Worm (Caenorhabditis elegans) whole organism, late embryonic: Measurements from ENCODE around the gene F21G4.1.

Experiments
- C08G9.2 ChIP-seq: sonication (generic microtip); optimal IDR thresholded peaks from 2 replicates; lab custom pipeline; 2016; ENCODE audit warnings: mild to moderate bottlenecking, missing genetic modification characterization, moderate library complexity, missing compliant biosample characterization
- C38D4.7 ChIP-seq: fragments of 200-800 bp; sonication (Bioruptor generic); optimal IDR thresholded peaks from 2 replicates; lab custom pipeline; 2018; ENCODE audit warnings: mild to moderate bottlenecking, missing genetic modification characterization, moderate library complexity, missing compliant biosample characterization
- F13H6.1 ChIP-seq: sonication (generic microtip); optimal IDR thresholded peaks from 2 replicates; lab custom pipeline; 2016; ENCODE audit warnings: missing genetic modification characterization, missing compliant biosample characterization
- K02D7.2 ChIP-seq: sonication (generic microtip); optimal IDR thresholded peaks from 2 replicates; lab custom pipeline; 2017; ENCODE audit warnings: mild to moderate bottlenecking, missing genetic modification characterization, missing compliant biosample characterization
- K09A11.1 ChIP-seq: sonication (generic microtip); optimal IDR thresholded peaks from 2 replicates; lab custom pipeline; 2017; ENCODE audit warnings: antibody characterized with exemption, mild to moderate bottlenecking, missing genetic modification characterization, missing compliant biosample characterization; ENCODE audit not compliant: insufficient read depth
- T23F11.4 ChIP-seq: fragments of 200-800 bp; sonication (Bioruptor generic); optimal IDR thresholded peaks from 2 replicates; lab custom pipeline; 2018; ENCODE audit warnings: mild to moderate bottlenecking, missing genetic modification characterization, missing compliant biosample characterization
- Y22D7AL.16 ChIP-seq: sonication (generic microtip); optimal IDR thresholded peaks from 2 replicates; lab custom pipeline; 2016; ENCODE audit warnings: missing genetic modification characterization, missing compliant biosample characterization
- ahr-1 ChIP-seq: sonication (generic microtip); optimal IDR thresholded peaks from 2 replicates; lab custom pipeline; 2016; ENCODE audit warnings: missing genetic modification characterization, missing compliant biosample characterization
- ceh-14 ChIP-seq: sonication (generic microtip); optimal IDR thresholded peaks from 2 replicates; lab custom pipeline; 2016; ENCODE audit warnings: missing genotype, missing genetic modification characterization, missing compliant biosample characterization
- ceh-18 ChIP-seq: sonication (generic microtip); optimal IDR thresholded peaks from 2 replicates; lab custom pipeline; 2016; ENCODE audit warnings: missing genetic modification characterization, missing compliant biosample characterization
- ceh-19 ChIP-seq: fragments of 200-800 bp; sonication (Bioruptor generic); optimal IDR thresholded peaks from 2 replicates; lab custom pipeline; 2018; ENCODE audit warnings: mild to moderate bottlenecking, missing genetic modification characterization, missing compliant biosample characterization
- ceh-2 ChIP-seq: sonication (generic microtip); optimal IDR thresholded peaks from 2 replicates; lab custom pipeline; 2016; ENCODE audit warnings: missing genotype, missing genetic modification characterization, missing compliant biosample characterization
- ceh-22 ChIP-seq: sonication (generic microtip); optimal IDR thresholded peaks from 2 replicates; lab custom pipeline; 2017; ENCODE audit warnings: missing biosample characterization, missing genetic modification characterization
- ceh-24 ChIP-seq: sonication (generic microtip); optimal IDR thresholded peaks from 2 replicates; lab custom pipeline; 2016; ENCODE audit warnings: mild to moderate bottlenecking, missing genetic modification characterization, missing compliant biosample characterization
- ceh-34 ChIP-seq: sonication (generic microtip); optimal IDR thresholded peaks from 2 replicates; lab custom pipeline; 2016; ENCODE audit warnings: mild to moderate bottlenecking, missing genetic modification characterization, missing compliant biosample characterization
- ceh-45 ChIP-seq: fragments of 200-800 bp; sonication (Bioruptor generic); IDR thresholded peaks from 2 replicates; pipeline ENCODE4 v1.3.6; 2022; ENCODE audit warnings: missing genetic modification reagents, missing genetic modification characterization, missing compliant biosample characterization
- ceh-48 ChIP-seq: sonication (generic microtip); optimal IDR thresholded peaks from 2 replicates; lab custom pipeline; 2016; ENCODE audit warnings: missing genetic modification characterization, inconsistent platforms, missing compliant biosample characterization
- ceh-9 ChIP-seq: sonication (generic microtip); optimal IDR thresholded peaks from 2 replicates; lab custom pipeline; 2016; ENCODE audit warnings: mild to moderate bottlenecking, missing genetic modification characterization, inconsistent platforms, missing compliant biosample characterization
- che-1 ChIP-seq: sonication (generic microtip); optimal IDR thresholded peaks from 2 replicates; lab custom pipeline; 2016; ENCODE audit warnings: mild to moderate bottlenecking, missing genetic modification characterization, missing compliant biosample characterization
- dve-1 ChIP-seq: sonication (generic microtip); optimal IDR thresholded peaks from 2 replicates; lab custom pipeline; 2017; ENCODE audit warnings: antibody characterized with exemption, mild to moderate bottlenecking, missing genetic modification characterization, missing compliant biosample characterization
- elt-2 ChIP-seq: sonication (generic microtip); optimal IDR thresholded peaks from 2 replicates; lab custom pipeline; 2016; ENCODE audit warnings: missing genetic modification reagents, missing genetic modification characterization, missing compliant biosample characterization
- ets-4 ChIP-seq: sonication (generic microtip); optimal IDR thresholded peaks from 2 replicates; lab custom pipeline; 2016; ENCODE audit warnings: missing genetic modification characterization, missing compliant biosample characterization
- eyg-1 ChIP-seq: sonication (generic microtip); optimal IDR thresholded peaks from 2 replicates; lab custom pipeline; 2016; ENCODE audit warnings: missing genotype, missing genetic modification characterization, missing compliant biosample characterization
- fax-1 ChIP-seq: sonication (generic microtip); optimal IDR thresholded peaks from 2 replicates; lab custom pipeline; 2016; ENCODE audit warnings: missing genotype, missing genetic modification characterization, missing compliant biosample characterization
- fkh-6 ChIP-seq: sonication (generic microtip); optimal IDR thresholded peaks from 2 replicates; lab custom pipeline; 2016; ENCODE audit warnings: missing genetic modification characterization, missing compliant biosample characterization
- gmeb-2 ChIP-seq: sonication (generic microtip); optimal IDR thresholded peaks from 2 replicates; lab custom pipeline; 2016; ENCODE audit warnings: missing genetic modification characterization, inconsistent platforms, missing compliant biosample characterization
- hlh-13 ChIP-seq: fragments of 200-800 bp; sonication (Bioruptor generic); optimal IDR thresholded peaks from 2 replicates; lab custom pipeline; 2018; ENCODE audit warnings: mild to moderate bottlenecking, missing genetic modification characterization, missing compliant biosample characterization
- hlh-15 ChIP-seq: sonication (generic microtip); optimal IDR thresholded peaks from 2 replicates; lab custom pipeline; 2016; ENCODE audit warnings: missing genetic modification characterization, missing compliant biosample characterization
- hlh-30 ChIP-seq: sonication (generic microtip); optimal IDR thresholded peaks from 2 replicates; lab custom pipeline; 2017; ENCODE audit warnings: antibody characterized with exemption, missing genetic modification characterization, missing compliant biosample characterization; ENCODE audit not compliant: insufficient read depth
- madf-2 ChIP-seq: sonication (generic microtip); optimal IDR thresholded peaks from 2 replicates; lab custom pipeline; 2017; ENCODE audit warnings: missing genetic modification characterization, missing compliant biosample characterization
- mec-3 ChIP-seq: sonication (generic microtip); optimal IDR thresholded peaks from 2 replicates; lab custom pipeline; 2016; ENCODE audit warnings: borderline replicate concordance, missing genetic modification characterization, missing compliant biosample characterization
- nhr-232 ChIP-seq: sonication (generic microtip); optimal IDR thresholded peaks from 2 replicates; lab custom pipeline; 2016; ENCODE audit warnings: missing genetic modification characterization, missing compliant biosample characterization
- npax-4 ChIP-seq: sonication (generic microtip); optimal IDR thresholded peaks from 2 replicates; lab custom pipeline; 2016; ENCODE audit warnings: missing genetic modification characterization, missing compliant biosample characterization
- odd-2 ChIP-seq: sonication (generic microtip); optimal IDR thresholded peaks from 2 replicates; lab custom pipeline; 2017; ENCODE audit warnings: antibody characterized with exemption, mild to moderate bottlenecking, missing genetic modification characterization, missing compliant biosample characterization
- pat-9 ChIP-seq: fragments of 200-800 bp; sonication (Bioruptor generic); optimal IDR thresholded peaks from 2 replicates; lab custom pipeline; 2018; ENCODE audit warnings: mild to moderate bottlenecking, missing genetic modification characterization, moderate library complexity, missing compliant biosample characterization
- pha-4 ChIP-seq: fragments of 150-350 bp; optimal IDR thresholded peaks from 2 replicates; lab custom pipeline; 2018; ENCODE audit warnings: missing biosample characterization, missing genetic modification reagents, missing genetic modification characterization
- pqm-1 ChIP-seq: sonication (generic microtip); optimal IDR thresholded peaks from 2 replicates; lab custom pipeline; 2016; ENCODE audit warnings: missing genetic modification characterization, missing compliant biosample characterization
- pros-1 ChIP-seq: fragments of 150-350 bp; optimal IDR thresholded peaks from 2 replicates; lab custom pipeline; 2014; ENCODE audit warnings: missing biosample characterization, missing genetic modification reagents, missing genetic modification characterization
- ref-2 ChIP-seq: sonication (generic microtip); optimal IDR thresholded peaks from 2 replicates; lab custom pipeline; 2016; ENCODE audit warnings: missing genetic modification characterization, missing compliant biosample characterization
- sdc-2 ChIP-seq: sonication (generic microtip); optimal IDR thresholded peaks from 2 replicates; lab custom pipeline; 2016; ENCODE audit warnings: missing genotype, missing genetic modification characterization, missing compliant biosample characterization
- sox-4 ChIP-seq: sonication (generic microtip); optimal IDR thresholded peaks from 2 replicates; lab custom pipeline; 2017; ENCODE audit warnings: mild to moderate bottlenecking, missing genetic modification characterization, inconsistent platforms, missing compliant biosample characterization
- syd-9 ChIP-seq: sonication (generic microtip); optimal IDR thresholded peaks from 2 replicates; lab custom pipeline; 2016; ENCODE audit warnings: mild to moderate bottlenecking, missing genetic modification characterization, moderate library complexity, missing compliant biosample characterization
- tbx-7 ChIP-seq: sonication (generic microtip); optimal IDR thresholded peaks from 2 replicates; lab custom pipeline; 2016; ENCODE audit warnings: missing genotype, missing genetic modification characterization, missing compliant biosample characterization
- ttx-3 ChIP-seq: sonication (generic microtip); optimal IDR thresholded peaks from 2 replicates; lab custom pipeline; 2016; ENCODE audit warnings: missing genetic modification reagents, missing genetic modification characterization, missing compliant biosample characterization
- unc-3 ChIP-seq, 2 experiments: fragments of 200-800 bp in 1 of 2; sonication (Bioruptor generic) in 1 of 2; sonication (generic microtip) in 1 of 2; conservative IDR thresholded peaks in 1 of 2; optimal IDR thresholded peaks in 1 of 2; 2 replicates each; pipeline versions ENCODE4 v1.3.6 to Lab custom; 2016 to 2022; ENCODE audit warnings: missing compliant biosample characterization in 2 of 2, missing genetic modification characterization in 2 of 2, missing genetic modification reagents in 1 of 2
- unc-42 ChIP-seq: sonication (generic microtip); optimal IDR thresholded peaks from 2 replicates; lab custom pipeline; 2016; ENCODE audit warnings: missing genotype, missing genetic modification characterization, missing compliant biosample characterization
- unc-86 ChIP-seq: sonication (generic microtip); optimal IDR thresholded peaks from 2 replicates; lab custom pipeline; 2016; ENCODE audit warnings: missing genetic modification characterization, missing compliant biosample characterization
- ztf-16 ChIP-seq: sonication (generic microtip); optimal IDR thresholded peaks from 2 replicates; lab custom pipeline; 2017; ENCODE audit warnings: missing genetic modification characterization, missing compliant biosample characterization

Gene F21G4.1

DNA sequence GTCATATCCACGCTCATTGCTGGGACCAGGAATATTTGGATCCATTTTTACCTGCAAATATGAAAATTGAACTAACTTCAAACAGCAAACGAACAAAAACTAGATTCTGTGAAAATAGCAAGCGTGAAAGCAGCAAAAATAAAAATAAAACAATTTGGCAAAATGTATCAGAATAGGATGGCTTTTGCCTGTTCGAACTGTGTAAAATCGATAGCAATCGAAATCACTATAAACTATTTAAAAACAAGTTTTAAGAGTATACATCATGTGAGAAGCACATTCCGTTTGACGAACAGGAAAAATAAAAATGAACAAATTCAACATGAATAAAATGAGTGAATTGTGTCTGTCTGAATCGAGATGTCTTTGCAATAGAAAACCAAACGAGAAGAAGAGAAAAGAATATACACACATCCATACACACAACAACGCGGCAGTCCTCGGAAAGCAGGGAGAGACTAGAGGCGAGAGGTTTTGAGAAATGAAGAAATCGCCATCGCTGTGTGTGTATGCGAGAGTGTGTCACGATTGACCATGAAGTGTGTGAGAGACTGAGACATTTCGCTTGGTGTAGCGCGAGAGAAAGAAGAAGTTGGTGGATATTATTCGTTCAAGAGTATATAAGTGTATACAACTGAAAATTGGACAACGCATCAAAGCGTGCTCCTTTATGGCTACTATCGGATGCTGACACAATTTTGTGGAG is 7.5 kb upstream of the F21G4.1 start, which contains the start of gene phf-34 (continued):
- TF ChIP-seq che-1 (tag; lab: Kevin White, UChicago), result no peak
- no peak for TF ChIP-seq pat-9 (tag; lab: Kevin White, UChicago)
- TF ChIP-seq eyg-1 (tag; lab: Kevin White, UChicago), result no peak
- TF ChIP-seq elt-2 (tag; lab: Kevin White, UChicago), result no peak
- TF ChIP-seq pha-4 (tag; lab: Kevin White, UChicago), result no peak
- no peak for TF ChIP-seq hlh-13
- no peak for TF ChIP-seq pros-1
- no peak for TF ChIP-seq unc-86
- TF ChIP-seq gmeb-2 (tag; lab: Kevin White, UChicago), result no peak
- TF ChIP-seq Y22D7AL.16 (tag; lab: Kevin White, UChicago), result no peak
- no peak for TF ChIP-seq ceh-45 (GFP tag; lab: Robert Waterston, UW)
- TF ChIP-seq npax-4 (tag; lab: Kevin White, UChicago), result no peak
- TF ChIP-seq ref-2 (tag; lab: Kevin White, UChicago), result no peak
- no peak for TF ChIP-seq hlh-15 (tag; lab: Kevin White, UChicago)
- no peak for TF ChIP-seq ceh-22 (tag; lab: Kevin White, UChicago)
- TF ChIP-seq sdc-2, result peak; percentile 58
- no peak for TF ChIP-seq F13H6.1 (tag; lab: Kevin White, UChicago)
- no peak for TF ChIP-seq pqm-1 (tag; lab: Kevin White, UChicago)
- no peak for TF ChIP-seq fkh-6 (tag; lab: Kevin White, UChicago)
- no peak for TF ChIP-seq C08G9.2 (tag; lab: Kevin White, UChicago)
- no peak for TF ChIP-seq ceh-2
- TF ChIP-seq mec-3 (tag; lab: Kevin White, UChicago), result no peak

DNA sequence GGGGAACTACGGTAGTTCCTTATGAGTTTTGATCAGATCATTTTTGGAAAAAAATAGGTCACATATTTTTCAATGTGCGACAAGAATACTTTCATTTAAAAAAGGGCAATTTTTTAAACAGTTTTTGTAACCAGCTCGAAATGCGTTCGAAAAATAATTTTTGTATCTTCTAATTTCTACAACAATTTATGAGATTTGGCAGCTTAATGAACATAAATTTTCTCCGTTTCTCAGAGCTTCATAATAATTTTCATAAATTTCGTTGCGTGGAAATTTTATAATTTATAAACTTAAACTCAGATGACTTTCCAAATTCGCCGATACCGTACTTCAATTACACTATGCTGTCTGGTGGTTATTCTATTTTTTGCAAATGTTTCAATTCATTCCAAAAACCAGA is 2.7 kb upstream of the F21G4.1 start, which contains the start of gene F21G4.3:
TSS of gene F21G4.3 (plus strand) at position 301 of the 400 bp plus-strand sequence.
- TF ChIP-seq dve-1 (tag; lab: Kevin White, UChicago), result no peak
- TF ChIP-seq syd-9 (tag; lab: Kevin White, UChicago), result no peak
- no peak for TF ChIP-seq ttx-3
- no peak for TF ChIP-seq tbx-7 (tag; lab: Kevin White, UChicago)
- TF ChIP-seq odd-2 (tag; lab: Kevin White, UChicago), result no peak
- TF ChIP-seq ceh-22 (tag; lab: Kevin White, UChicago), result no peak
- TF ChIP-seq unc-42 (tag; lab: Kevin White, UChicago), result no peak
- TF ChIP-seq nhr-232 (tag; lab: Kevin White, UChicago), result no peak
- TF ChIP-seq sox-4, result no peak
- no peak for TF ChIP-seq pros-1
- TF ChIP-seq ceh-14 (tag; lab: Kevin White, UChicago), result no peak
- TF ChIP-seq ceh-34 (tag; lab: Kevin White, UChicago), result no peak
- no peak for TF ChIP-seq ceh-45 (GFP tag; lab: Robert Waterston, UW)
- TF ChIP-seq ets-4 (tag; lab: Kevin White, UChicago), result no peak
- TF ChIP-seq ceh-18 (tag; lab: Kevin White, UChicago), result no peak
- TF ChIP-seq ceh-48 (tag; lab: Kevin White, UChicago), result no peak
- no peak for TF ChIP-seq K02D7.2 (tag; lab: Kevin White, UChicago)
- no peak for TF ChIP-seq ceh-24 (tag; lab: Kevin White, UChicago)
- TF ChIP-seq K09A11.1 (tag; lab: Kevin White, UChicago), result no peak
- no peak for TF ChIP-seq C38D4.7 (GFP tag; lab: Kevin White, UChicago)

ce11 chrX:9893069-9893468 is 941 bp upstream of the F21G4.1 start:
- TF ChIP-seq ceh-48 (tag; lab: Kevin White, UChicago) (no peak), pha-4 (tag; lab: Kevin White, UChicago) (no peak), ztf-16 (no peak), unc-3 (GFP tag; conservative IDR thresholded peaks at IDR 0.05; lab: Robert Waterston, UW) (no peak), unc-3 (tag; optimal IDR thresholded peaks at IDR 0.05; lab: Kevin White, UChicago) (no peak), ceh-24 (tag; lab: Kevin White, UChicago) (no peak), ceh-9 (tag; lab: Kevin White, UChicago) (no peak), T23F11.4 (no peak), F13H6.1 (tag; lab: Kevin White, UChicago) (no peak), ahr-1 (tag; lab: Kevin White, UChicago) (no peak), madf-2 (no peak), hlh-30 (tag; lab: Kevin White, UChicago) (no peak), ceh-19 (GFP tag; lab: Kevin White, UChicago) (no peak), nhr-232 (tag; lab: Kevin White, UChicago) (no peak), fax-1 (no peak), gmeb-2 (tag; lab: Kevin White, UChicago) (no peak), unc-42 (tag; lab: Kevin White, UChicago) (no peak)
